Worm (Caenorhabditis elegans) whole organism, early embryonic: ENCODE results near the gene F49C5.11.

Experiments used
- B0310.2 ChIP-seq: sonication (generic microtip); optimal IDR thresholded peaks from 2 replicates; lab custom pipeline; 2016; ENCODE audit warnings: mild to moderate bottlenecking, missing genetic modification characterization, missing compliant biosample characterization
- F13C5.2 ChIP-seq: sonication (generic microtip); optimal IDR thresholded peaks from 2 replicates; lab custom pipeline; 2017; ENCODE audit warnings: mild to moderate bottlenecking, missing genetic modification characterization, inconsistent platforms, missing compliant biosample characterization
- aly-1 ChIP-seq: sonication (generic microtip); optimal IDR thresholded peaks from 2 replicates; lab custom pipeline; 2016; ENCODE audit warnings: missing genetic modification characterization, missing compliant biosample characterization
- ama-1 ChIP-seq: fragments of 150-350 bp; optimal IDR thresholded peaks from 2 replicates; lab custom pipeline; 2014
- ceh-13 ChIP-seq: fragments of 200-800 bp; sonication (Bioruptor generic); optimal IDR thresholded peaks from 2 replicates; lab custom pipeline; 2018; ENCODE audit warnings: mild to moderate bottlenecking, missing genetic modification characterization, missing compliant biosample characterization
- ceh-36 ChIP-seq: sonication (generic microtip); optimal IDR thresholded peaks from 2 replicates; lab custom pipeline; 2016; ENCODE audit warnings: missing genetic modification characterization, inconsistent platforms, missing compliant biosample characterization
- ets-7 ChIP-seq: sonication (generic microtip); optimal IDR thresholded peaks from 2 replicates; lab custom pipeline; 2016; ENCODE audit warnings: missing genotype, missing genetic modification characterization, missing compliant biosample characterization
- flt-1 ChIP-seq: fragments of 200-800 bp; sonication (Bioruptor generic); IDR thresholded peaks from 2 replicates; pipeline ENCODE4 v1.3.6; 2022; ENCODE audit warnings: missing genetic modification characterization, missing compliant biosample characterization
- hmbx-1 ChIP-seq: sonication (generic microtip); optimal IDR thresholded peaks from 2 replicates; lab custom pipeline; 2016; ENCODE audit warnings: mild to moderate bottlenecking, missing genetic modification characterization, missing compliant biosample characterization
- hmg-4 ChIP-seq: fragments of 200-800 bp; sonication (Bioruptor generic); optimal IDR thresholded peaks from 2 replicates; lab custom pipeline; 2018; ENCODE audit warnings: mild to moderate bottlenecking, missing genetic modification characterization, missing compliant biosample characterization
- hnd-1 ChIP-seq: sonication (generic microtip); optimal IDR thresholded peaks from 2 replicates; lab custom pipeline; 2016; ENCODE audit warnings: missing genetic modification characterization, missing compliant biosample characterization
- pes-1 ChIP-seq: fragments of 200-800 bp; sonication (Bioruptor generic); IDR thresholded peaks from 2 replicates; pipeline ENCODE4 v1.3.6; 2022; ENCODE audit warnings: missing genetic modification reagents, missing genetic modification characterization, missing compliant biosample characterization
- scrt-1 ChIP-seq: fragments of 200-800 bp; sonication (Bioruptor generic); IDR thresholded peaks from 2 replicates; pipeline ENCODE4 v1.3.6; 2022; ENCODE audit warnings: missing genetic modification characterization, missing compliant biosample characterization
- sea-1 ChIP-seq: fragments of 200-800 bp; sonication (Bioruptor generic); conservative IDR thresholded peaks from 2 replicates; pipeline ENCODE4 v1.3.6; 2022; ENCODE audit warnings: missing genetic modification characterization, missing compliant biosample characterization
- tbx-11 ChIP-seq: fragments of 200-800 bp; sonication (Bioruptor generic); IDR thresholded peaks from 2 replicates; pipeline ENCODE4 v1.3.6; 2022; ENCODE audit warnings: missing genetic modification characterization, missing compliant biosample characterization
- tbx-37 ChIP-seq: fragments of 200-800 bp; sonication (Bioruptor generic); conservative IDR thresholded peaks from 2 replicates; pipeline ENCODE4 v1.3.6; 2022; ENCODE audit warnings: missing genetic modification reagents, missing genetic modification characterization, missing compliant biosample characterization
- tra-4 ChIP-seq: sonication (generic microtip); optimal IDR thresholded peaks from 2 replicates; lab custom pipeline; 2017; ENCODE audit warnings: missing genetic modification characterization, missing compliant biosample characterization

F49C5.11 gene

ce11 chrII:12550940-12551339 is 4.7 kb upstream of the F49C5.11 start:
- no peak for TF ChIP-seq hmbx-1 (tag; lab: Kevin White, UChicago)
- TF ChIP-seq pes-1, result no peak
- TF ChIP-seq hnd-1 (tag; lab: Kevin White, UChicago), result no peak
- no peak for TF ChIP-seq tbx-11 (GFP tag; lab: Robert Waterston, UW)
- TF ChIP-seq tra-4 (tag; lab: Kevin White, UChicago), result no peak
- TF ChIP-seq F13C5.2 (tag; lab: Kevin White, UChicago), result no peak

- no peak for TF ChIP-seq hmg-4
Observed at ce11 chrII:12560210-12560609, 4.5 kb downstream of the F49C5.11 start, which contains the start of gene F49C5.12. F49C5.12 (minus strand) TSS chrII:12560310.

DNA sequence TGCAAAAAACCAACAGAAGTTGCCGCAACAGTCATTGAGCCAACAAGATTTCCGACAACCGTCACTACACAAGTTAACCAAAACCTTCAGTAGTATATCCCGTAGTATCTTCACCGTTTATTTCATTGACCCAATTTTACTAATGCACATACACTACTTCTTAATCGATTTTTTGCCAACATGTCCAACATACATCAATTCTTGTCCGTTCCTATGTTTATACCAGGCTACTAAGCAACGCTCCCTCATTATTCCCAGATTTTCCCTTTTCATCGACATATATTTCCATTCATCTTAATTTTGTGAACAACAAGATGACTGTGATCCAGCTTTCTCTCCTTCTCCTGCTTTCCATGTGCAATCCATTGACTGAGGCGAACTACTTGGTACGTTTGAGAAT is 10.2 kb downstream of the F49C5.11 start, which contains the start of gene F49C5.7:
Gene F49C5.7, plus strand, starts transcription at position 301 of the 400 bp plus-strand sequence.
- TF ChIP-seq tbx-37 (no peak), flt-1 (no peak), aly-1 (no peak)

ce11 chrII:12570523-12570922 is 14.8 kb downstream of the F49C5.11 start, which contains the start of gene Y38E10A.1:
Y38E10A.1 (minus strand) TSS chrII:12570623.
- TF ChIP-seq sea-1 (GFP tag; lab: Robert Waterston, UW), result no peak
- TF ChIP-seq ets-7 (tag; lab: Kevin White, UChicago), result no peak
- TF ChIP-seq hmbx-1 (tag; lab: Kevin White, UChicago), result no peak
- no peak for TF ChIP-seq F13C5.2 (tag; lab: Kevin White, UChicago)
- TF ChIP-seq tbx-11 (GFP tag; lab: Robert Waterston, UW), result no peak
- no peak for TF ChIP-seq ceh-36 (tag; lab: Kevin White, UChicago)
- TF ChIP-seq ama-1 (lab: Kevin White, UChicago), result no peak
- TF ChIP-seq tbx-37, result no peak
- TF ChIP-seq B0310.2, result no peak
- no peak for TF ChIP-seq scrt-1 (GFP tag; lab: Robert Waterston, UW)
- TF ChIP-seq flt-1, result no peak
- TF ChIP-seq pes-1, result no peak
- TF ChIP-seq hnd-1 (tag; lab: Kevin White, UChicago), result no peak
- TF ChIP-seq tra-4 (tag; lab: Kevin White, UChicago), result no peak
- no peak for TF ChIP-seq ceh-13 (GFP tag; lab: Kevin White, UChicago)
- TF ChIP-seq aly-1, result no peak
- no peak for TF ChIP-seq hmg-4

DNA sequence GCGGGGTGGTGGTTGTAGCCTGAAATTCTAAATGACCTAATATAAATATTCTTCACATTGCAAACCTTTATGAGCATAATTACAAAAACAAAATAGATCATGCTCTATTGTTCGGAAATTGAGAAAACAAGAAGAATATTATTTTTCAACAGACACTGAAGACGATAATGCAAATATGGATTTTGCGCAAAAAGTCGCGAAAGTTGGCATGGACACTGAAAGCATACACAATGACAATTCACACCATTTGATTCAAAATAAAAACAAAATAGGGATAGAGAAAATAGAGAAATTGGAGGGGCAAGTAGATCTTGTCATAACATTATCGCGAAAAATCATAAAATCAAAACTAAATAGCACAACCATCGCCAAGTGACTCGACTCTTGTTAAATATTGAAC is 17.1 kb downstream of the F49C5.11 start, which contains the start of gene Y38E10A.35:
Gene Y38E10A.35, minus strand, starts transcription at position 101 of the 400 bp plus-strand sequence.
- no peak for TF ChIP-seq sea-1 (GFP tag; lab: Robert Waterston, UW)
- no peak for TF ChIP-seq aly-1
- no peak for TF ChIP-seq hmbx-1 (tag; lab: Kevin White, UChicago)
- TF ChIP-seq pes-1, result no peak
- no peak for TF ChIP-seq ets-7 (tag; lab: Kevin White, UChicago)
- no peak for TF ChIP-seq ceh-36 (tag; lab: Kevin White, UChicago)
- no peak for TF ChIP-seq B0310.2
- no peak for TF ChIP-seq ceh-13 (GFP tag; lab: Kevin White, UChicago)
- no peak for TF ChIP-seq tbx-37
- no peak for TF ChIP-seq ama-1 (lab: Kevin White, UChicago)

ce11 chrII:12573541-12573940 is 17.9 kb downstream of the F49C5.11 start, which contains the start of gene Y38E10A.2:
Y38E10A.2 (minus strand) TSS chrII:12573641.
- no peak for TF ChIP-seq B0310.2
- no peak for TF ChIP-seq aly-1
- no peak for TF ChIP-seq tbx-37
- TF ChIP-seq ceh-36 (tag; lab: Kevin White, UChicago), result no peak
- TF ChIP-seq tbx-11 (GFP tag; lab: Robert Waterston, UW), result no peak
- TF ChIP-seq flt-1, result no peak
- TF ChIP-seq hmbx-1 (tag; lab: Kevin White, UChicago), result no peak
- no peak for TF ChIP-seq scrt-1 (GFP tag; lab: Robert Waterston, UW)
- TF ChIP-seq F13C5.2 (tag; lab: Kevin White, UChicago), result no peak
- no peak for TF ChIP-seq pes-1
- no peak for TF ChIP-seq ama-1 (lab: Kevin White, UChicago)
- TF ChIP-seq ceh-13 (GFP tag; lab: Kevin White, UChicago), result no peak

DNA sequence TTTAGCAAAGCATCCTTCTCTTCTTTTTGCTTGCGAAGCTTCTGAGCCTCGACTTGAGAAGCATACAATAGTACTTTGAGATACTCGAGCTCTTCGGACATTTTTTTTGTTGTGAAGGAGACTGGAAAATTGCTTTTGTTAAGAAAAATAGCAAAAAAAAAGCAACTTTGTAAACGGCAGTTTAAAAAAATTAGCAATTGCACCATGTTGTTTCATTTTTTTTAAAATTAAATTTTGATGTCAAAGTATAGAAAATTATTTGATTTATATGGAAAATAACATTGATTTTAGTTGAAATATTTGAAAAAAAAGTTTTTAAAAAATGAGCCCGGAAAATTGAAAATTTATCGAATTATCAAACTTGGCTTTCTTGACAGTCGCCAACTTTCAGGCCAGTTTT is 19.0 kb downstream of the F49C5.11 start, which contains the start of gene Y38E10A.3:
Gene Y38E10A.3, minus strand, starts transcription at position 101 of the 400 bp plus-strand sequence.
- TF ChIP-seq tbx-37 (no peak), tbx-11 (GFP tag; lab: Robert Waterston, UW) (no peak), hnd-1 (tag; lab: Kevin White, UChicago) (no peak), flt-1 (no peak), ama-1 (lab: Kevin White, UChicago) (no peak), hmbx-1 (tag; lab: Kevin White, UChicago) (no peak), F13C5.2 (tag; lab: Kevin White, UChicago) (no peak), sea-1 (GFP tag; lab: Robert Waterston, UW) (no peak), ets-7 (tag; lab: Kevin White, UChicago) (no peak), hmg-4 (no peak), ceh-36 (tag; lab: Kevin White, UChicago) (no peak)

ce11 chrII:12577754-12578153 is 22.1 kb downstream of the F49C5.11 start, which contains the start of gene clec-8:
clec-8 (minus strand) TSS chrII:12578061.
- TF ChIP-seq tra-4 (tag; lab: Kevin White, UChicago) (no peak), hmbx-1 (tag; lab: Kevin White, UChicago) (no peak), B0310.2 (no peak), ceh-36 (tag; lab: Kevin White, UChicago) (no peak), F13C5.2 (tag; lab: Kevin White, UChicago) (no peak), pes-1 (no peak), ceh-13 (GFP tag; lab: Kevin White, UChicago) (no peak), ama-1 (lab: Kevin White, UChicago) (no peak), hnd-1 (tag; lab: Kevin White, UChicago) (no peak), hmg-4 (no peak), ets-7 (tag; lab: Kevin White, UChicago) (no peak), scrt-1 (GFP tag; lab: Robert Waterston, UW) (no peak), tbx-11 (GFP tag; lab: Robert Waterston, UW) (no peak), tbx-37 (no peak), flt-1 (no peak), sea-1 (GFP tag; lab: Robert Waterston, UW) (no peak)
